Fruit fly (Drosophila melanogaster): Measurements from ENCODE around the gene mtg.

dm6 chr3R:8225461-8225971 lies 24.8 kb upstream of the mtg start:
- TF ChIP-seq CTCF (optimal IDR thresholded peaks at IDR 0.05) = no peak
- TF ChIP-seq CG8478 (optimal IDR thresholded peaks at IDR 0.05) = no peak
